Worm (Caenorhabditis elegans): ENCODE results near the gene hrg-7.

ce11 chrV:12744979-12745378 lies 3.1 kb downstream of the hrg-7 start, which contains the start of gene C15C8.7:
- TF ChIP-seq T22C8.4 (GFP tag; IDR thresholded peaks at IDR 0.05) (no peak), ztf-29 (GFP tag; IDR thresholded peaks at IDR 0.05) (no peak), cog-1 (tag; optimal IDR thresholded peaks at IDR 0.05) (no peak), flt-1 (GFP tag; IDR thresholded peaks at IDR 0.05) (no peak), ref-1 (GFP tag; conservative IDR thresholded peaks at IDR 0.05) (no peak), ztf-23 (GFP tag; IDR thresholded peaks at IDR 0.05) (no peak), med-1 (GFP tag; optimal IDR thresholded peaks at IDR 0.05; ENCODE audit: insufficient read depth) (no peak)

Measured in whole organism, midembryonic.